Worm (Caenorhabditis elegans): ENCODE data around the gene gcy-29.
A peak's percentile ranks its signal among the peaks of the same experiment; 100 is the strongest.

Gene gcy-29

DNA sequence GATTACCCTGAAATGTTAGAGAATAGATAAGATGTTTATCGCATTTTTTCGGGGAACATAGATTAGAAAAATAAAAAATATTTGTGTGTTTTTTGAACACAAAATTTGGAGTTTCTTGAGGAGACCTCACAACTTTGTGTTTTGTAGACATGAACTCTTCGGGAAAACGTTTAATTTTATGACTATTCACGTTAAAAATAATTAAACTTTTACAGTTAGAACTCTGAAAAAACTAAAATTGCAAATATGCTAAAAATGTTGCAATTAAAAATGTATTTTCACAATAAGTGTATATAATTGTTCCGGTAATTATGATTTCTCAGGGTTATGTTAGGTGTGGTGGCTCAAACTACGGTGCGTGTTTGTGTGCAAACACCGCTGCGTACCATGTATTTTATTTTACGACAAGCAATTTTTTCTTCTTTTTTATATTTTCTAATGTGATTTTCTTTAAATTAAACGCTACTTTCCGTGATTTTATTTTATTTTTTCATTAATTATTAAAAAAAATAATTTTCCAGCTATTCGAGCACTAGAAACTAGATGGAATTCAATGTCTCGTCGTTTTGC lies 20.3 kb downstream of the gcy-29 start, which contains the start of the genes F57C2.5 and spat-1 (continued):
- TF ChIP-seq ceh-63 (GFP tag; optimal IDR thresholded peaks at IDR 0.05) (no peak), nhr-47 (tag; optimal IDR thresholded peaks at IDR 0.05) (peak; percentile 75), egl-27 (tag; optimal IDR thresholded peaks at IDR 0.05) (no peak), C04F5.9 (tag; optimal IDR thresholded peaks at IDR 0.05) (peak; percentile 54), ceh-88 (GFP tag; IDR thresholded peaks at IDR 0.05) (peak; percentile 71; the same call in 1 of the 2 replicates), fkh-4 (tag; optimal IDR thresholded peaks at IDR 0.05; ENCODE audit: borderline replicate concordance) (peak; percentile 59), grh-1 (GFP tag; IDR thresholded peaks at IDR 0.05) (no peak), nhr-237 (tag; optimal IDR thresholded peaks at IDR 0.05) (no peak), nhr-11 (tag; optimal IDR thresholded peaks at IDR 0.05) (no peak), efl-1 (optimal IDR thresholded peaks at IDR 0.05) (peak; percentile 73), efl-1 (GFP tag; optimal IDR thresholded peaks at IDR 0.05 in 1 of 2) (peak; percentile 57 to 93), F16B12.6 (tag; optimal IDR thresholded peaks at IDR 0.05) (peak; percentile 84), rnt-1 (tag; optimal IDR thresholded peaks at IDR 0.05) (no peak), lir-3 (tag; optimal IDR thresholded peaks at IDR 0.05; ENCODE audit: poor library complexity) (peak; percentile 81), ceh-90 (tag; optimal IDR thresholded peaks at IDR 0.05) (peak; percentile 40), dpl-1 (GFP tag; optimal IDR thresholded peaks at IDR 0.05) (peak; percentile 56 to 68 (median 61)), alr-1 (tag; optimal IDR thresholded peaks at IDR 0.05; ENCODE audit: borderline replicate concordance) (no peak), lin-14 (GFP tag; optimal IDR thresholded peaks at IDR 0.05) (no peak), unc-86 (tag; optimal IDR thresholded peaks at IDR 0.05) (peak; percentile 40), unc-30 (tag; optimal IDR thresholded peaks at IDR 0.05) (no peak), snpc-4 (tag; optimal IDR thresholded peaks at IDR 0.05) (peak; percentile 51), ceh-82 (tag; optimal IDR thresholded peaks at IDR 0.05) (peak in 1 of 3 experiments; percentile 51), irx-1 (tag; optimal IDR thresholded peaks at IDR 0.05) (peak; percentile 32), nhr-85 (tag) (peak; percentile 81), elt-3 (tag; optimal IDR thresholded peaks at IDR 0.05) (peak in 1 of 6 experiments; percentile 38), lin-39 (tag; optimal IDR thresholded peaks at IDR 0.05) (no peak), isw-1 (GFP tag; IDR thresholded peaks at IDR 0.05) (peak; percentile 66), pqm-1 (tag; optimal IDR thresholded peaks at IDR 0.05) (no peak), lsy-2 (tag; optimal IDR thresholded peaks at IDR 0.05) (peak; percentile 93 to 98), lin-15B (tag; optimal IDR thresholded peaks at IDR 0.05) (peak; percentile 39), mdl-1 (tag; optimal IDR thresholded peaks at IDR 0.05) (peak in 1 of 2 experiments; percentile 9), nhr-84 (tag; optimal IDR thresholded peaks at IDR 0.05) (no peak), zip-4 (GFP tag; optimal IDR thresholded peaks at IDR 0.05) (no peak), mep-1 (tag; optimal IDR thresholded peaks at IDR 0.05) (peak; percentile 78), mef-2 (tag; optimal IDR thresholded peaks at IDR 0.05) (no peak), lin-13 (GFP tag; optimal IDR thresholded peaks at IDR 0.05) (peak; percentile 61), unc-98 (GFP tag; IDR thresholded peaks at IDR 0.05) (peak; percentile 21; the same call in 1 of the 2 replicates), aha-1 (tag; optimal IDR thresholded peaks at IDR 0.05) (no peak), blmp-1 (tag; optimal IDR thresholded peaks at IDR 0.05) (peak; percentile 49), Y116A8C.19 (tag; optimal IDR thresholded peaks at IDR 0.05; ENCODE audit: borderline replicate concordance) (no peak), nhr-12 (tag; optimal IDR thresholded peaks at IDR 0.05) (no peak), nhr-28 (tag; optimal IDR thresholded peaks at IDR 0.05) (no peak), ceh-8 (GFP tag; optimal IDR thresholded peaks at IDR 0.05) (no peak)

DNA sequence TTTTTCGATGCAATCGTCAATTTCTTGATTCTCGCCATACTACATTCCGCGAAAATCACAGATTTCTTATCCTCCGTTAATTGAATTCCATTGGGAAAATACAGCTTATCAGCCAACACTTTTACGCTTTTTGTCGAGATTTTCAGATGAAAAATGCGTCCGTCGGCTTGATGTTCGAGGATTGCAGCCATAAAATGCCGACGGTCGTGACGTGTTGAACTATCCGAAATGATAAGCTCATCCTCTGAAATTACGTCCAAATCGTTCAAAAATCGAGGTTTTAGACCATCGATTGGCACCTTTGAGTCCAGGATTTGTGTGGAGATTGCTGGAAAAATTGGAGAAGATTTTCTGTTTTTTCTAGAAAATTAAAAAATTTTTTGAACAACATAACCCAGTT lies 21.5 kb downstream of the gcy-29 start:
- TF ChIP-seq ceh-8 (GFP tag; optimal IDR thresholded peaks at IDR 0.05) = no peak
- no peak for TF ChIP-seq efl-1 (optimal IDR thresholded peaks at IDR 0.05)
- TF ChIP-seq efl-1 (GFP tag; optimal IDR thresholded peaks at IDR 0.05 in 1 of 2) = peak in 1 of 2 experiments; percentile 57
- TF ChIP-seq nhr-76 (tag; optimal IDR thresholded peaks at IDR 0.05) = no peak
- no peak for TF ChIP-seq pag-3 (tag; optimal IDR thresholded peaks at IDR 0.05; ENCODE audit: borderline replicate concordance, insufficient read depth)
